Fruit fly (Drosophila melanogaster): ENCODE results near the gene Ir7f.
A peak's percentile ranks its signal among the peaks of the same experiment; 100 is the strongest.

The Ir7f gene

DNA sequence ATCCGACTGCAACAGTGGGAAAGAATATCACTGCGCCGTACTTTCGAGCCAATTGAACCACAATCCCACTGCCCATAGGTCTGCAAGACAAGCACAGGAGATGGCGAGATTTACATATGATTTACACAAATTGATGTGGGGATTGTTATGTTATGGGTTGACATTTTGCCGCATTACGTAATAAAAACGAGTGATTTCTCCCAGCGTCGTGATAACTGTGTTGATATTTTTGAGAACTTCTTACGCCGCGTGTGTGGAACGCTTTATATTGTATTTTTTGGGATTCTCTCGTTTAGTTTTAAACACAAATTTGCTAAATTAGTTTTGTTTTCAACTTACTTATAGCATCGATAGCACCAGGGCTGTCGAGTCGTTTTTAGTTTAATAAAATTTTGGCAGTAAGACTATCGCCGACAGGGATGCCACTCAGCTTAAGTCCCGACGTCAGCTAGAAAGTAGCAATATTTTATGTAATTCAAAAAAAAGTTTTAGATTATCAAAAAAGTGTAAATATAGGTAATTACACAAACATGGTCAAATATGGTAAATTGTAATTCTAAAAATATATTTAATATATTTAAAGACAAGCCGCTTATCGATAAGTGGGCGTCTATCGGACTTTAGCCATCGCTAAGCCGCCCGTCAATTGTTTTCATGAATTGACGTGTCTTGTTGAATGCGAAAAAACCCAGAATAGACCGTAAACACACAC lies 9.7 kb upstream of the Ir7f start, which contains the start of the genes CG45089, ND-MNLL and p115 (continued):
- TF ChIP-seq MBD-R2 (GFP tag; IDR thresholded peaks at IDR 0.05): peak; percentile 78
- TF ChIP-seq CG8478 (optimal IDR thresholded peaks at IDR 0.05): no peak
- TF ChIP-seq Hmr (GFP tag; optimal IDR thresholded peaks at IDR 0.05): peak; percentile 40
- TF ChIP-seq CG4730 (GFP tag; IDR thresholded peaks at IDR 0.05): no peak
- no peak for TF ChIP-seq CG13123 (GFP tag; optimal IDR thresholded peaks at IDR 0.05)
- peak; percentile 31 for TF ChIP-seq oc (tag; optimal IDR thresholded peaks at IDR 0.05)
- TF ChIP-seq CG9437 (GFP tag; optimal IDR thresholded peaks at IDR 0.05): peak; percentile 84
- no peak for TF ChIP-seq ci (GFP tag; IDR thresholded peaks at IDR 0.05)
- TF ChIP-seq CG6175 (GFP tag; IDR thresholded peaks at IDR 0.05): no peak
- peak; percentile 85 for TF ChIP-seq CG12391 (tag; optimal IDR thresholded peaks at IDR 0.05)
- peak; percentile 66 for TF ChIP-seq CG17359 (tag; optimal IDR thresholded peaks at IDR 0.05)
- TF ChIP-seq Sry-δ (GFP tag; optimal IDR thresholded peaks at IDR 0.05): peak; percentile 78
- TF ChIP-seq lbe (GFP tag; optimal IDR thresholded peaks at IDR 0.05): peak; percentile 54
- peak; percentile 14 for TF ChIP-seq CG3407 (GFP tag; optimal IDR thresholded peaks at IDR 0.05)
- peak; percentile 50 for TF ChIP-seq CG10979 (tag; optimal IDR thresholded peaks at IDR 0.05)
- no peak for TF ChIP-seq Vsx1 (GFP tag; optimal IDR thresholded peaks at IDR 0.05)
- peak; percentile 60 for TF ChIP-seq unpg (GFP tag; optimal IDR thresholded peaks at IDR 0.05)
- no peak for TF ChIP-seq Bteb2 (GFP tag; optimal IDR thresholded peaks at IDR 0.05)
- peak in 1 of 2 experiments; percentile 31 for TF ChIP-seq chif (GFP tag; optimal IDR thresholded peaks at IDR 0.05)
- TF ChIP-seq ara (GFP tag; IDR thresholded peaks at IDR 0.05): no peak
- no peak for TF ChIP-seq Lim3 (GFP tag; IDR thresholded peaks at IDR 0.05)
- no peak for TF ChIP-seq CG12769 (tag; optimal IDR thresholded peaks at IDR 0.05)
- no peak for TF ChIP-seq CG12219 (GFP tag; optimal IDR thresholded peaks at IDR 0.05)
- peak; percentile 38 for TF ChIP-seq Six4 (GFP tag; optimal IDR thresholded peaks at IDR 0.05)
- TF ChIP-seq crc (GFP tag; optimal IDR thresholded peaks at IDR 0.05): no peak
- peak in 1 of 2 experiments; percentile 23 for TF ChIP-seq Eip74EF (GFP tag; optimal IDR thresholded peaks at IDR 0.05)
- TF ChIP-seq cas (GFP tag; IDR thresholded peaks at IDR 0.05): peak; percentile 55; the same call in 1 of the 2 replicates
- TF ChIP-seq toy (GFP tag; IDR thresholded peaks at IDR 0.05): no peak
- no peak for TF ChIP-seq CG8765 (GFP tag; IDR thresholded peaks at IDR 0.05)
- TF ChIP-seq CG12299 (tag; optimal IDR thresholded peaks at IDR 0.05): no peak
- peak; percentile 84 for TF ChIP-seq CG9932 (GFP tag; IDR thresholded peaks at IDR 0.05)
- TF ChIP-seq nmo (GFP tag; optimal IDR thresholded peaks at IDR 0.05): peak; percentile 73
- TF ChIP-seq scrt (GFP tag; optimal IDR thresholded peaks at IDR 0.05): peak; percentile 25
- TF ChIP-seq maf-S (GFP tag; optimal IDR thresholded peaks at IDR 0.05): no peak
- no peak for TF ChIP-seq pan (optimal IDR thresholded peaks at IDR 0.05)
- peak in 1 of 2 experiments; percentile 20 for TF ChIP-seq pan (GFP tag; optimal IDR thresholded peaks at IDR 0.05 in 1 of 2, IDR thresholded peaks at IDR 0.05 in 1 of 2)
- TF ChIP-seq CG9609 (GFP tag; optimal IDR thresholded peaks at IDR 0.05): peak; percentile 7
- no peak for TF ChIP-seq NC2α (GFP tag; optimal IDR thresholded peaks at IDR 0.05)
- no peak for TF ChIP-seq CG17802 (tag; optimal IDR thresholded peaks at IDR 0.05)
- TF ChIP-seq gem (tag; optimal IDR thresholded peaks at IDR 0.05): peak; percentile 78
- no peak for TF ChIP-seq CG11398 (GFP tag; optimal IDR thresholded peaks at IDR 0.05)
- peak; percentile 68 for TF ChIP-seq CG8924 (tag; optimal IDR thresholded peaks at IDR 0.05)
- TF ChIP-seq BEAF-32 (GFP tag; optimal IDR thresholded peaks at IDR 0.05): peak; percentile 75
- peak; percentile 48 for TF ChIP-seq CG12942 (GFP tag; optimal IDR thresholded peaks at IDR 0.05)
- TF ChIP-seq crol (GFP tag; IDR thresholded peaks at IDR 0.05): no peak
- no peak for TF ChIP-seq da (GFP tag; optimal IDR thresholded peaks at IDR 0.05)
- TF ChIP-seq CG6689 (GFP tag; IDR thresholded peaks at IDR 0.05): peak; percentile 40; the same call in 1 of the 2 replicates
- TF ChIP-seq CkIIα-i1 (GFP tag; IDR thresholded peaks at IDR 0.05): no peak
- TF ChIP-seq CG11695 (GFP tag; IDR thresholded peaks at IDR 0.05): 0 out of 3 replicates have a peak, but pooled peaks have one; percentile 9
- TF ChIP-seq vnd (GFP tag; IDR thresholded peaks at IDR 0.05; ENCODE audit: partially characterized antibody): no peak
